Fruit fly (Drosophila melanogaster): Measurements from ENCODE around the gene Ggamma30A.

Gene Ggamma30A

DNA sequence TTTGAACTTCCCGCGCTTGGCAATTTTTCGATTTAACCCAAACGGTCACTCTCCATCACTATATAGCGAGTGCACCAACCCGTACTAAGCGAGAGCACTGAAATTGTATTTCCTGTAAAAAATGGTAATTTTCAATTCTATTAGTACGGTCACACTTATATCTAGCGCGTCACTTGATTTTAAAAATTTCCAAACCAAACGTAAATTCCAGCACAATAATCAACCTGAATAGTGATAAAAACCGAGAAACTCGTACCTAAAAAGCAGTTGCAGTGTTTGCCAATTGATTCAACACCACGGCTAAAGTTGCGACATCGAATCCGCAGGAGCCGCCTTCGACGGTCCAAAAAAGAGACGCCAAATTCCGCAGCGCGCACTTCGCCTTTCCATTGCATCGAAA, 74.3 kb downstream of the Ggamma30A start, which contains the start of gene Cks30A:
Cks30A (plus strand) TSS at position 136 of the 400 bp plus-strand sequence.
- TF ChIP-seq Dif (GFP tag; optimal IDR thresholded peaks at IDR 0.05; ENCODE audit: partially characterized antibody), result no peak
- TF ChIP-seq rgr (GFP tag; optimal IDR thresholded peaks at IDR 0.05), result no peak
- no peak for TF ChIP-seq sage (GFP tag; optimal IDR thresholded peaks at IDR 0.05)

DNA sequence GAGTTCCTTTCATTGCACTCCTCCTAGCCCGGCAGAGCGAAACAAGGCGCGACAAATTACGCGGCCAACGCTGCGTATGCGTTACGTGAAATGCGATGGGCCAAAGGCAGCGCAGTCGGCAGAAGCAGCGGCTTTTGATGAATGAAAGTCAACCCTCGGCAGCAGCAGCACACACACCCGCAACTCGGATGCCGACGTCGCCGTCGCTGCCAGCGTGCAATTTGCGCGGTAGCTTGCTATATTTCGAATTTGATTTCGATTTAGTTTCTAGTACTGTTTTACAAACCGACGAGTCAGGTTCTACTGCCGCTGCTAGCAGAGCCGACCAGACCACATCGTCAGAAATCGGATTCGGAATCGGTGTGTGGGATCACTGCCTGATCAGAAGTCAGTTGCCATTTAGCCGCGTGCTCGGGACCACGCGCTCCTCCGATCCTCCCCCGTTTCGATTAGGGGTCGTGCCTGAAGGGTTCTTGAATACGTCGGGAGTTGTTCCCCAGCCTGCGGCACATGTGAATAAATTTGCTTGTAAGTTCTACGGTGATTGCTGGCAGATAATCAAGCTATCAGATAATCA, 77.0 kb downstream of the Ggamma30A start, which contains the start of gene Eaat1:
Eaat1 (plus strand) TSS at position 268 of the 577 bp plus-strand sequence.
- TF ChIP-seq Rel (GFP tag; optimal IDR thresholded peaks at IDR 0.05) (no peak), Rel (tag; optimal IDR thresholded peaks at IDR 0.05) (peak; percentile 22), psq (GFP tag; optimal IDR thresholded peaks at IDR 0.05) (no peak)

- peak; percentile 34 for TF ChIP-seq Hnf4 (GFP tag; optimal IDR thresholded peaks at IDR 0.05)
- no peak for TF ChIP-seq N (GFP tag; optimal IDR thresholded peaks at IDR 0.05)
- TF ChIP-seq Rel (GFP tag; optimal IDR thresholded peaks at IDR 0.05), result no peak
- peak; percentile 97 for TF ChIP-seq Rel (tag; optimal IDR thresholded peaks at IDR 0.05)
Measured at dm6 chr2L:9338852-9339251, 82.5 kb downstream of the Ggamma30A start.

- no peak for TF ChIP-seq psq (GFP tag; optimal IDR thresholded peaks at IDR 0.05)
- no peak for TF ChIP-seq N (GFP tag; optimal IDR thresholded peaks at IDR 0.05)
- peak; percentile 28 for TF ChIP-seq Myc (optimal IDR thresholded peaks at IDR 0.05)
Measured at dm6 chr2L:9341960-9342359, 85.6 kb downstream of the Ggamma30A start.

dm6 chr2L:9342532-9342931, 86.2 kb downstream of the Ggamma30A start, which contains the start of gene CG3748:
Gene CG3748 (plus strand): TSS chr2L:9342832.
- TF ChIP-seq N (GFP tag; optimal IDR thresholded peaks at IDR 0.05), result no peak
- no peak for TF ChIP-seq Mio (GFP tag; optimal IDR thresholded peaks at IDR 0.05)
- no peak for TF ChIP-seq jim (GFP tag; optimal IDR thresholded peaks at IDR 0.05)
- TF ChIP-seq Abd-B (GFP tag; optimal IDR thresholded peaks at IDR 0.05), result no peak
- TF ChIP-seq HLH106 (tag; optimal IDR thresholded peaks at IDR 0.05), result no peak

DNA sequence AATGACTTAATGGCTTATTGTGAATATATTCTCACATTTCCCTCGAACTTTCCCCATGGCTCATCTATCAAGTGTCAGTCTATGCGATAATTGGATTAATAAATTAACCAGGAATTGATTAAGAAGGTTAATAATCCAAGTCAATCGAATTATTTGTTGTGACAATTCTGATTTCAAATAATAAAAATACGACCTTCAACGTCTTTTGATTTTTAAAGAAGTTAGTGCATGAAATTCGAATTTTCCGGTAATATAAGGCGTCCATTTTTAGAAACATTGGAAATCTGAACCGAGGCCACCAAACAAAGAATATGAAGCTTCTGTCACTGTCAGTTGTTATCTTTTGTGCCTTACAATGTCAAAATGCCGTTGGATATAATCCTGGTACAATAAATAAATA, 92.9 kb downstream of the Ggamma30A start, which contains the start of gene CG43350:
CG43350 (plus strand) TSS at position 301 of the 400 bp plus-strand sequence.
- TF ChIP-seq brk (GFP tag; optimal IDR thresholded peaks at IDR 0.05) (no peak), CG9705 (GFP tag; optimal IDR thresholded peaks at IDR 0.05) (no peak), Abd-B (GFP tag; optimal IDR thresholded peaks at IDR 0.05) (no peak), tai (GFP tag; optimal IDR thresholded peaks at IDR 0.05) (no peak), woc (GFP tag; optimal IDR thresholded peaks at IDR 0.05) (no peak), h (GFP tag; optimal IDR thresholded peaks at IDR 0.05) (no peak), rgr (GFP tag; optimal IDR thresholded peaks at IDR 0.05) (no peak), CrebA (GFP tag; optimal IDR thresholded peaks at IDR 0.05; ENCODE audit: borderline replicate concordance) (no peak), dsf (GFP tag; optimal IDR thresholded peaks at IDR 0.05; ENCODE audit: borderline replicate concordance) (no peak), pan (optimal IDR thresholded peaks at IDR 0.05) (no peak), Mio (GFP tag; optimal IDR thresholded peaks at IDR 0.05) (no peak), foxo (GFP tag; optimal IDR thresholded peaks at IDR 0.05) (no peak), Hnf4 (GFP tag; optimal IDR thresholded peaks at IDR 0.05) (no peak), psq (GFP tag; optimal IDR thresholded peaks at IDR 0.05) (no peak), Dif (GFP tag; optimal IDR thresholded peaks at IDR 0.05; ENCODE audit: partially characterized antibody) (no peak), Hr78 (GFP tag; optimal IDR thresholded peaks at IDR 0.05) (no peak), br (GFP tag; optimal IDR thresholded peaks at IDR 0.05) (no peak)

- no peak for TF ChIP-seq sv (GFP tag; optimal IDR thresholded peaks at IDR 0.05)
- TF ChIP-seq GATAd (GFP tag; optimal IDR thresholded peaks at IDR 0.05), result no peak
- TF ChIP-seq lola (GFP tag; optimal IDR thresholded peaks at IDR 0.05), result no peak
- TF ChIP-seq usp (GFP tag; optimal IDR thresholded peaks at IDR 0.05), result no peak
- no peak for TF ChIP-seq dsf (GFP tag; optimal IDR thresholded peaks at IDR 0.05; ENCODE audit: borderline replicate concordance)
- TF ChIP-seq Hr78 (GFP tag; optimal IDR thresholded peaks at IDR 0.05), result no peak
- TF ChIP-seq OdsH (GFP tag; optimal IDR thresholded peaks at IDR 0.05), result no peak
- no peak for TF ChIP-seq CG9705 (GFP tag; optimal IDR thresholded peaks at IDR 0.05)
- TF ChIP-seq dl (GFP tag; optimal IDR thresholded peaks at IDR 0.05; ENCODE audit: insufficient read depth in 1 of 2, partially characterized antibody in 2 of 2), result no peak
- TF ChIP-seq foxo (GFP tag; optimal IDR thresholded peaks at IDR 0.05), result no peak
- TF ChIP-seq Mio (GFP tag; optimal IDR thresholded peaks at IDR 0.05), result no peak
- no peak for TF ChIP-seq Dif (GFP tag; optimal IDR thresholded peaks at IDR 0.05; ENCODE audit: partially characterized antibody)
- no peak for TF ChIP-seq psq (GFP tag; optimal IDR thresholded peaks at IDR 0.05)
- no peak for TF ChIP-seq Jra (GFP tag; optimal IDR thresholded peaks at IDR 0.05)
- no peak for TF ChIP-seq HLH106 (tag; optimal IDR thresholded peaks at IDR 0.05)
- TF ChIP-seq tai (GFP tag; optimal IDR thresholded peaks at IDR 0.05), result no peak
- no peak for TF ChIP-seq ey (GFP tag; optimal IDR thresholded peaks at IDR 0.05)
- no peak for TF ChIP-seq Rel (GFP tag; optimal IDR thresholded peaks at IDR 0.05)
- no peak for TF ChIP-seq Rel (tag; optimal IDR thresholded peaks at IDR 0.05)
- no peak for TF ChIP-seq fru (GFP tag; optimal IDR thresholded peaks at IDR 0.05)
Measured at dm6 chr2L:9350170-9350569, 93.8 kb downstream of the Ggamma30A start, which contains the start of gene CG13110. Gene CG13110 (plus strand): TSS chr2L:9350470.
